Worm (Caenorhabditis elegans) whole organism, L1 larva: ENCODE measurements around the gene F54F2.9.
"Not testable (repeated sequence)": the region's sequence is repeated elsewhere in the genome, so short reads cannot be mapped to it uniquely, and the experiment has no call there.

Experiments used
- C04F5.9 ChIP-seq: sonication (generic microtip); optimal IDR thresholded peaks from 2 replicates; lab custom pipeline; 2016; ENCODE audit warnings: missing genetic modification characterization, missing compliant biosample characterization
- C16A3.4 ChIP-seq: fragments of 150-350 bp; optimal IDR thresholded peaks from 2 replicates; lab custom pipeline; 2014; ENCODE audit warnings: missing biosample characterization, missing genetic modification characterization
- C34B4.2 ChIP-seq: sonication (generic microtip); optimal IDR thresholded peaks from 2 replicates; lab custom pipeline; 2017; ENCODE audit warnings: mild to moderate bottlenecking, missing genetic modification characterization, missing compliant biosample characterization
- Y116A8C.19 ChIP-seq: sonication (generic microtip); optimal IDR thresholded peaks from 2 replicates; lab custom pipeline; 2016; ENCODE audit warnings: missing compliant biosample characterization, missing genetic modification characterization, borderline replicate concordance
- aha-1 ChIP-seq: fragments of 150-350 bp; optimal IDR thresholded peaks from 2 replicates; lab custom pipeline; 2014; ENCODE audit warnings: missing biosample characterization, missing genetic modification characterization
- alr-1 ChIP-seq: fragments of 200-800 bp; sonication (Bioruptor generic); optimal IDR thresholded peaks from 2 replicates; lab custom pipeline; 2018; ENCODE audit warnings: borderline replicate concordance, mild to moderate bottlenecking, missing genetic modification characterization, missing compliant biosample characterization
- aly-2 ChIP-seq: fragments of 150-350 bp; optimal IDR thresholded peaks from 2 replicates; lab custom pipeline; 2014; ENCODE audit warnings: missing biosample characterization, missing genetic modification characterization
- ceh-82 ChIP-seq, 3 experiments: fragments of 150-350 bp in 1 of 3; sonication (generic microtip) in 2 of 3; optimal IDR thresholded peaks; 2 replicates each; lab custom pipeline; 2014 to 2017; ENCODE audit warnings: missing biosample characterization in 3 of 3, missing genetic modification characterization in 3 of 3
- ceh-90 ChIP-seq: sonication (generic microtip); optimal IDR thresholded peaks from 2 replicates; lab custom pipeline; 2016; ENCODE audit warnings: missing genetic modification characterization, missing compliant biosample characterization
- dpl-1 ChIP-seq, 3 experiments: fragments of 150-350 bp in 2 of 3; sonication (generic microtip) in 1 of 3; optimal IDR thresholded peaks; 2 replicates each; lab custom pipeline; 2014 to 2017; ENCODE audit warnings: missing biosample characterization in 3 of 3, missing genetic modification characterization in 3 of 3, missing genetic modification reagents in 3 of 3
- dsc-1 ChIP-seq: sonication (generic microtip); optimal IDR thresholded peaks from 2 replicates; lab custom pipeline; 2016; ENCODE audit warnings: mild to moderate bottlenecking, missing genetic modification characterization, missing compliant biosample characterization
- efl-1 ChIP-seq, 4 experiments: fragments of 150-350 bp; optimal IDR thresholded peaks in 3 of 4; peaks in 1 of 4; 1 replicate in 1 of 4; 2 replicates in 3 of 4; lab custom pipeline; 2014; ENCODE audit warnings: missing biosample characterization in 2 of 4, missing genetic modification characterization in 2 of 4, missing genetic modification reagents in 2 of 4
- egl-13 ChIP-seq: sonication (generic microtip); optimal IDR thresholded peaks from 2 replicates; lab custom pipeline; 2016; ENCODE audit warnings: missing genotype, missing genetic modification reagents, missing genetic modification characterization, missing compliant biosample characterization
- egl-27 ChIP-seq, 2 experiments: fragments of 150-350 bp in 1 of 2; sonication (generic microtip); optimal IDR thresholded peaks; 3 replicates each; lab custom pipeline; 2017 to 2018; ENCODE audit warnings: missing biosample characterization in 2 of 2, missing genetic modification characterization in 2 of 2, missing genetic modification reagents in 2 of 2
- elt-2 ChIP-seq: sonication (generic microtip); optimal IDR thresholded peaks from 2 replicates; lab custom pipeline; 2016; ENCODE audit warnings: missing genetic modification characterization, mild to moderate bottlenecking, inconsistent platforms, missing compliant biosample characterization, missing genetic modification reagents
- elt-3 ChIP-seq, 6 experiments: fragments of 150-350 bp in 1 of 6; sonication (generic microtip); optimal IDR thresholded peaks; 2 replicates each; lab custom pipeline; 2017 to 2018; ENCODE audit warnings: missing biosample characterization in 6 of 6, missing genetic modification characterization in 6 of 6, inconsistent platforms in 1 of 6
- fkh-10 ChIP-seq: sonication (generic microtip); optimal IDR thresholded peaks from 2 replicates; lab custom pipeline; 2017; ENCODE audit warnings: missing biosample characterization, missing genetic modification reagents, missing genetic modification characterization
- fkh-4 ChIP-seq: sonication (generic microtip); optimal IDR thresholded peaks from 2 replicates; lab custom pipeline; 2016; ENCODE audit warnings: missing compliant biosample characterization, missing genetic modification characterization, borderline replicate concordance
- isw-1 ChIP-seq: fragments of 200-800 bp; sonication (Bioruptor generic); IDR thresholded peaks from 2 replicates; pipeline ENCODE4 v1.3.6; 2022; ENCODE audit warnings: missing genetic modification characterization, missing compliant biosample characterization
- jun-1 ChIP-seq: fragments of 150-350 bp; optimal IDR thresholded peaks from 2 replicates; lab custom pipeline; 2014; ENCODE audit warnings: missing biosample characterization, missing genetic modification reagents, missing genetic modification characterization
- lin-15B ChIP-seq: fragments of 150-350 bp; sonication (generic microtip); optimal IDR thresholded peaks from 3 replicates; lab custom pipeline; 2014; ENCODE audit warnings: missing biosample characterization, missing genetic modification characterization
- lin-39 ChIP-seq: fragments of 150-350 bp; optimal IDR thresholded peaks from 2 replicates; lab custom pipeline; 2014; ENCODE audit warnings: missing biosample characterization, missing genetic modification reagents, missing genetic modification characterization
- lsy-2 ChIP-seq, 2 experiments: fragments of 150-350 bp; optimal IDR thresholded peaks; 2 replicates each; lab custom pipeline; 2014; ENCODE audit warnings: missing biosample characterization in 2 of 2, missing genetic modification characterization in 2 of 2
- mab-9 ChIP-seq: fragments of 200-800 bp; sonication (Bioruptor generic); IDR thresholded peaks from 2 replicates; pipeline ENCODE4 v1.3.6; 2022; ENCODE audit warnings: missing genetic modification reagents, missing genetic modification characterization, missing compliant biosample characterization
- mep-1 ChIP-seq: fragments of 150-350 bp; optimal IDR thresholded peaks from 2 replicates; lab custom pipeline; 2014; ENCODE audit warnings: missing biosample characterization, missing genetic modification characterization
- nhr-12 ChIP-seq: sonication (generic microtip); optimal IDR thresholded peaks from 2 replicates; lab custom pipeline; 2017; ENCODE audit warnings: missing biosample characterization, missing genetic modification characterization
- nhr-19 ChIP-seq: fragments of 200-800 bp; sonication (Bioruptor generic); conservative IDR thresholded peaks from 2 replicates; pipeline ENCODE4 v1.3.6; 2022; ENCODE audit warnings: missing genetic modification characterization, missing compliant biosample characterization
- nhr-28 ChIP-seq: fragments of 150-350 bp; optimal IDR thresholded peaks from 2 replicates; lab custom pipeline; 2014; ENCODE audit warnings: missing biosample characterization, missing genetic modification characterization
- nhr-47 ChIP-seq: sonication (generic microtip); optimal IDR thresholded peaks from 2 replicates; lab custom pipeline; 2016; ENCODE audit warnings: mild to moderate bottlenecking, missing genetic modification characterization, moderate library complexity, missing compliant biosample characterization
- nhr-71 ChIP-seq: sonication (generic microtip); optimal IDR thresholded peaks from 2 replicates; lab custom pipeline; 2016; ENCODE audit warnings: mild to moderate bottlenecking, missing genetic modification characterization, moderate library complexity, missing compliant biosample characterization
- nhr-77 ChIP-seq: fragments of 150-350 bp; optimal IDR thresholded peaks from 2 replicates; lab custom pipeline; 2014; ENCODE audit warnings: missing biosample characterization, missing genetic modification characterization
- nhr-84 ChIP-seq: sonication (generic microtip); optimal IDR thresholded peaks from 2 replicates; lab custom pipeline; 2017; ENCODE audit warnings: missing biosample characterization, missing genetic modification characterization
- nhr-85 ChIP-seq: sonication (generic microtip); peaks from one replicate; lab custom pipeline; 2016; ENCODE audit warnings: missing genetic modification characterization, inconsistent platforms, missing compliant biosample characterization
- pag-3 ChIP-seq: sonication (generic microtip); optimal IDR thresholded peaks from 2 replicates; lab custom pipeline; 2017; ENCODE audit warnings: missing genetic modification characterization, mild to moderate bottlenecking, missing compliant biosample characterization, antibody characterized with exemption, borderline replicate concordance; ENCODE audit not compliant: insufficient read depth
- pax-3 ChIP-seq: fragments of 200-800 bp; sonication (Bioruptor generic); optimal IDR thresholded peaks from 2 replicates; lab custom pipeline; 2018; ENCODE audit warnings: mild to moderate bottlenecking, missing genetic modification characterization, moderate library complexity, missing compliant biosample characterization
- rnt-1 ChIP-seq: sonication (generic microtip); optimal IDR thresholded peaks from 2 replicates; lab custom pipeline; 2016; ENCODE audit warnings: mild to moderate bottlenecking, missing genetic modification characterization, moderate library complexity, missing compliant biosample characterization
- sptf-1 ChIP-seq: fragments of 150-350 bp; optimal IDR thresholded peaks from 2 replicates; lab custom pipeline; 2014; ENCODE audit warnings: missing biosample characterization, missing genetic modification characterization
- sup-37 ChIP-seq: fragments of 200-800 bp; sonication (Bioruptor generic); optimal IDR thresholded peaks from 2 replicates; lab custom pipeline; 2018; ENCODE audit warnings: mild to moderate bottlenecking, missing genetic modification characterization, missing compliant biosample characterization
- swsn-7 ChIP-seq: sonication (generic microtip); optimal IDR thresholded peaks from 2 replicates; lab custom pipeline; 2016; ENCODE audit warnings: missing genetic modification characterization, missing compliant biosample characterization
- tbx-2 ChIP-seq: sonication (generic microtip); optimal IDR thresholded peaks from 2 replicates; lab custom pipeline; 2016; ENCODE audit warnings: missing genetic modification characterization, missing compliant biosample characterization
- unc-130 ChIP-seq: fragments of 150-350 bp; optimal IDR thresholded peaks from 2 replicates; lab custom pipeline; 2017; ENCODE audit warnings: missing biosample characterization, missing genetic modification characterization, inconsistent platforms
- unc-86 ChIP-seq: sonication (generic microtip); optimal IDR thresholded peaks from 2 replicates; lab custom pipeline; 2016; ENCODE audit warnings: missing genetic modification characterization, missing compliant biosample characterization
- xbp-1 ChIP-seq: sonication (generic microtip); optimal IDR thresholded peaks from 2 replicates; lab custom pipeline; 2016; ENCODE audit warnings: missing genetic modification characterization, missing compliant biosample characterization
- zip-4 ChIP-seq: fragments of 200-800 bp; sonication (Bioruptor generic); optimal IDR thresholded peaks from 2 replicates; lab custom pipeline; 2018; ENCODE audit warnings: mild to moderate bottlenecking, missing genetic modification characterization, moderate library complexity, missing compliant biosample characterization
- ztf-11 ChIP-seq, 2 experiments: sonication (generic microtip); optimal IDR thresholded peaks; 2 replicates each; lab custom pipeline; 2016 to 2017; ENCODE audit warnings: missing genetic modification characterization in 2 of 2, missing biosample characterization in 1 of 2, missing compliant biosample characterization in 1 of 2

Gene F54F2.9

ce11 chrIII:8858482-8858881 lies 31.5 kb upstream of the F54F2.9 start:
- no peak for TF ChIP-seq C16A3.4
- no peak for TF ChIP-seq mab-9
- no peak for TF ChIP-seq unc-86 (tag; lab: Kevin White, UChicago)
- TF ChIP-seq mep-1 (tag; lab: Kevin White, UChicago): no peak
- no peak for TF ChIP-seq efl-1 (optimal IDR thresholded peaks at IDR 0.05; lab: Kevin White, UChicago)
- TF ChIP-seq efl-1 (GFP tag; optimal IDR thresholded peaks at IDR 0.05 in 1 of 2; lab: Kevin White, UChicago): peak in 1 of 2 experiments; percentile 65

- not testable (repeated sequence) for TF ChIP-seq efl-1 (optimal IDR thresholded peaks at IDR 0.05; lab: Kevin White, UChicago)
- TF ChIP-seq efl-1 (GFP tag; optimal IDR thresholded peaks at IDR 0.05 in 1 of 2; lab: Kevin White, UChicago): peak in 1 of 2 experiments; percentile 77
Observed at ce11 chrIII:8852402-8852801, 25.4 kb upstream of the F54F2.9 start.

ce11 chrIII:8851961-8852360 lies 24.9 kb upstream of the F54F2.9 start, which contains the start of gene plg-1:
plg-1 (plus strand) TSS chrIII:8852261.
- no peak for TF ChIP-seq egl-13 (tag; lab: Kevin White, UChicago)
- TF ChIP-seq alr-1: no peak
- no peak for TF ChIP-seq nhr-19
- TF ChIP-seq dpl-1 (GFP tag; optimal IDR thresholded peaks at IDR 0.05; lab: Kevin White, UChicago): no peak
- TF ChIP-seq unc-130: no peak
- no peak for TF ChIP-seq elt-3 (tag; optimal IDR thresholded peaks at IDR 0.05; lab: Kevin White, UChicago)
- TF ChIP-seq C04F5.9 (tag; lab: Kevin White, UChicago): no peak
- no peak for TF ChIP-seq nhr-77 (tag; lab: Kevin White, UChicago)
- no peak for TF ChIP-seq tbx-2
- no peak for TF ChIP-seq nhr-28
- no peak for TF ChIP-seq fkh-4 (tag; lab: Kevin White, UChicago)
- no peak for TF ChIP-seq nhr-71 (tag; lab: Kevin White, UChicago)
- no peak for TF ChIP-seq lsy-2 (tag; optimal IDR thresholded peaks at IDR 0.05; lab: Kevin White, UChicago)
- no peak for TF ChIP-seq lin-15B (tag; lab: Kevin White, UChicago)

- TF ChIP-seq sptf-1 (tag; lab: Kevin White, UChicago) (no peak), zip-4 (GFP tag; lab: Kevin White, UChicago) (no peak), nhr-85 (tag; lab: Kevin White, UChicago) (peak; percentile 81), ceh-90 (tag; lab: Kevin White, UChicago) (peak; percentile 88), nhr-12 (tag; lab: Kevin White, UChicago) (no peak), lsy-2 (tag; optimal IDR thresholded peaks at IDR 0.05; lab: Kevin White, UChicago) (peak; percentile 76 to 86), ztf-11 (tag; optimal IDR thresholded peaks at IDR 0.05; lab: Kevin White, UChicago) (peak in 1 of 2 experiments; percentile 78), tbx-2 (peak; percentile 77), aly-2 (tag; lab: Kevin White, UChicago) (no peak), lin-39 (tag; lab: Kevin White, UChicago) (no peak), jun-1 (no peak), C04F5.9 (tag; lab: Kevin White, UChicago) (peak; percentile 69), rnt-1 (peak; percentile 96), nhr-84 (no peak), egl-27 (tag; optimal IDR thresholded peaks at IDR 0.05; lab: Kevin White, UChicago) (no peak), egl-13 (tag; lab: Kevin White, UChicago) (peak; percentile 64), fkh-10 (GFP tag; lab: Kevin White, UChicago) (peak; percentile 7), isw-1 (peak; percentile 67), pag-3 (tag; lab: Kevin White, UChicago) (no peak), C34B4.2 (tag; lab: Kevin White, UChicago) (no peak), dsc-1 (no peak), aha-1 (tag; lab: Kevin White, UChicago) (no peak), swsn-7 (tag; lab: Kevin White, UChicago) (peak; percentile 69), pax-3 (tag; lab: Kevin White, UChicago) (peak; percentile 69), Y116A8C.19 (peak; percentile 2), unc-130 (peak; percentile 51), xbp-1 (peak; percentile 65), ceh-82 (tag; optimal IDR thresholded peaks at IDR 0.05; lab: Kevin White, UChicago) (peak; percentile 13 to 75 (median 43)), nhr-47 (tag; lab: Kevin White, UChicago) (no peak), elt-2 (tag; lab: Kevin White, UChicago) (peak; percentile 16), dpl-1 (GFP tag; optimal IDR thresholded peaks at IDR 0.05; lab: Kevin White, UChicago) (peak; percentile 89 to 95 (median 93)), sup-37 (GFP tag; lab: Kevin White, UChicago) (no peak), lin-15B (tag; lab: Kevin White, UChicago) (peak; percentile 33)
Observed at ce11 chrIII:8850482-8851047, 23.5 kb upstream of the F54F2.9 start, which contains the start of gene F44E2.9. F44E2.9 (minus strand) TSS chrIII:8850532.
